Worm (Caenorhabditis elegans) whole organism, young adult: ENCODE measurements around the gene ZK418.6.
A peak's percentile ranks its signal among the peaks of the same experiment; 100 is the strongest.

Experiments used
- B0019.2 ChIP-seq: fragments of 200-800 bp; sonication (Bioruptor generic); conservative IDR thresholded peaks from 2 replicates; pipeline ENCODE4 v1.3.6; 2022; ENCODE audit warnings: missing genetic modification reagents, missing genetic modification characterization, missing compliant biosample characterization
- B0261.1 ChIP-seq: sonication (generic microtip); optimal IDR thresholded peaks from 2 replicates; lab custom pipeline; 2016; ENCODE audit warnings: mild to moderate bottlenecking, missing genetic modification characterization, moderate library complexity, missing compliant biosample characterization
- B0336.3 ChIP-seq: fragments of 200-800 bp; sonication (Bioruptor generic); IDR thresholded peaks from 2 replicates; pipeline ENCODE4 v1.3.6; 2022; ENCODE audit warnings: missing genetic modification characterization, missing compliant biosample characterization
- C06A6.2 ChIP-seq: fragments of 200-800 bp; sonication (Bioruptor generic); conservative IDR thresholded peaks from 2 replicates; pipeline ENCODE4 v1.3.6; 2022; ENCODE audit warnings: missing genetic modification characterization, missing compliant biosample characterization
- F39B2.1 ChIP-seq: fragments of 200-800 bp; sonication (Bioruptor generic); IDR thresholded peaks from 2 replicates; pipeline ENCODE4 v1.3.6; 2022; ENCODE audit warnings: missing genetic modification reagents, missing genetic modification characterization, missing compliant biosample characterization
- F52B5.7 ChIP-seq: sonication (generic microtip); optimal IDR thresholded peaks from 2 replicates; lab custom pipeline; 2016; ENCODE audit warnings: mild to moderate bottlenecking, missing genetic modification characterization, missing compliant biosample characterization
- F57A8.1 ChIP-seq: fragments of 200-800 bp; sonication (Bioruptor generic); optimal IDR thresholded peaks from 2 replicates; lab custom pipeline; 2018; ENCODE audit warnings: mild to moderate bottlenecking, missing genetic modification characterization, moderate library complexity, missing compliant biosample characterization
- T07F8.4 ChIP-seq: sonication (generic microtip); optimal IDR thresholded peaks from 2 replicates; lab custom pipeline; 2016; ENCODE audit warnings: mild to moderate bottlenecking, missing genetic modification characterization, moderate library complexity, missing compliant biosample characterization
- Y56A3A.18 ChIP-seq: fragments of 200-800 bp; sonication (Bioruptor generic); IDR thresholded peaks from 2 replicates; pipeline ENCODE4 v1.3.6; 2022; ENCODE audit warnings: missing genetic modification reagents, missing genetic modification characterization, missing compliant biosample characterization
- Y79H2A.3 ChIP-seq: fragments of 200-800 bp; sonication (Bioruptor generic); conservative IDR thresholded peaks from 2 replicates; pipeline ENCODE4 v1.3.6; 2022; ENCODE audit warnings: missing genetic modification reagents, missing genetic modification characterization, missing compliant biosample characterization
- ama-1 ChIP-seq, 3 experiments: fragments of 150-350 bp in 1 of 3; sonication (generic microtip) in 2 of 3; optimal IDR thresholded peaks; 2 replicates each; lab custom pipeline; 2014 to 2018; ENCODE audit warnings: missing biosample characterization in 2 of 3, missing genetic modification characterization in 2 of 3, missing genetic modification reagents in 2 of 3
- aptf-2 ChIP-seq: fragments of 200-800 bp; sonication (Bioruptor generic); conservative IDR thresholded peaks from 2 replicates; pipeline ENCODE4 v1.3.6; 2022; ENCODE audit warnings: missing genetic modification reagents, missing genetic modification characterization, missing compliant biosample characterization
- atf-7 ChIP-seq: sonication (generic microtip); optimal IDR thresholded peaks from 2 replicates; lab custom pipeline; 2017; ENCODE audit warnings: mild to moderate bottlenecking, missing genetic modification characterization, missing compliant biosample characterization
- athp-1 ChIP-seq: sonication (generic microtip); optimal IDR thresholded peaks from 2 replicates; lab custom pipeline; 2017; ENCODE audit warnings: mild to moderate bottlenecking, missing genetic modification characterization, missing compliant biosample characterization
- attf-5 ChIP-seq: fragments of 200-800 bp; sonication (Bioruptor generic); optimal IDR thresholded peaks from 2 replicates; lab custom pipeline; 2018; ENCODE audit warnings: mild to moderate bottlenecking, missing genetic modification characterization, missing compliant biosample characterization
- bed-1 ChIP-seq: fragments of 200-800 bp; sonication (Bioruptor generic); IDR thresholded peaks from 2 replicates; pipeline ENCODE4 v1.3.6; 2022; ENCODE audit warnings: missing genetic modification reagents, missing genetic modification characterization, missing compliant biosample characterization
- bed-2 ChIP-seq: fragments of 200-800 bp; sonication (Bioruptor generic); IDR thresholded peaks from 2 replicates; pipeline ENCODE4 v1.3.6; 2022; ENCODE audit warnings: missing genetic modification reagents, missing genetic modification characterization, missing compliant biosample characterization
- ceh-58 ChIP-seq: fragments of 200-800 bp; sonication (Bioruptor generic); IDR thresholded peaks from 2 replicates; pipeline ENCODE4 v1.3.6; 2022; ENCODE audit warnings: missing genetic modification characterization, missing compliant biosample characterization
- ceh-79 ChIP-seq: sonication (generic microtip); optimal IDR thresholded peaks from 2 replicates; lab custom pipeline; 2017; ENCODE audit warnings: mild to moderate bottlenecking, missing genetic modification characterization, missing compliant biosample characterization
- ceh-91 ChIP-seq: fragments of 200-800 bp; sonication (Bioruptor generic); IDR thresholded peaks from 2 replicates; pipeline ENCODE4 v1.3.6; 2022; ENCODE audit warnings: missing genetic modification reagents, missing genetic modification characterization, missing compliant biosample characterization
- dox-1 ChIP-seq: fragments of 200-800 bp; sonication (Bioruptor generic); IDR thresholded peaks from 2 replicates; pipeline ENCODE4 v1.3.6; 2022; ENCODE audit warnings: missing genetic modification reagents, missing genetic modification characterization, missing compliant biosample characterization
- dpff-1 ChIP-seq: sonication (generic microtip); optimal IDR thresholded peaks from 2 replicates; lab custom pipeline; 2017; ENCODE audit warnings: mild to moderate bottlenecking, missing genetic modification characterization, missing compliant biosample characterization
- dpl-1 ChIP-seq: fragments of 150-350 bp; optimal IDR thresholded peaks from 2 replicates; lab custom pipeline; 2014; ENCODE audit warnings: missing biosample characterization, missing genetic modification reagents, missing genetic modification characterization
- efl-1 ChIP-seq: fragments of 150-350 bp; optimal IDR thresholded peaks from 2 replicates; lab custom pipeline; 2014; ENCODE audit warnings: missing biosample characterization, missing genetic modification reagents, missing genetic modification characterization
- egrh-3 ChIP-seq: fragments of 200-800 bp; sonication (Bioruptor generic); IDR thresholded peaks from 2 replicates; pipeline ENCODE4 v1.3.6; 2022; ENCODE audit warnings: missing genetic modification reagents, missing genetic modification characterization, missing compliant biosample characterization
- him-1 ChIP-seq: sonication (generic microtip); optimal IDR thresholded peaks from 2 replicates; lab custom pipeline; 2016; ENCODE audit warnings: missing genotype, missing genetic modification reagents, missing genetic modification characterization, missing compliant biosample characterization
- hlh-26 ChIP-seq: fragments of 200-800 bp; sonication (Bioruptor generic); conservative IDR thresholded peaks from 2 replicates; pipeline ENCODE4 v1.3.6; 2022; ENCODE audit warnings: missing genetic modification reagents, missing genetic modification characterization, missing compliant biosample characterization
- hsf-1 ChIP-seq: fragments of 200-800 bp; sonication (Bioruptor generic); IDR thresholded peaks from 2 replicates; pipeline ENCODE4 v1.3.6; 2022; ENCODE audit warnings: missing genetic modification reagents, missing genetic modification characterization, missing compliant biosample characterization
- lag-1 ChIP-seq: fragments of 200-800 bp; sonication (Bioruptor generic); IDR thresholded peaks from 2 replicates; pipeline ENCODE4 v1.3.6; 2022; ENCODE audit warnings: missing genetic modification reagents, missing genetic modification characterization, missing compliant biosample characterization
- let-607 ChIP-seq, 2 experiments: fragments of 200-800 bp in 1 of 2; sonication (Bioruptor generic) in 1 of 2; sonication (generic microtip) in 1 of 2; optimal IDR thresholded peaks; 2 replicates each; lab custom pipeline; 2016 to 2018; ENCODE audit warnings: mild to moderate bottlenecking in 2 of 2, missing compliant biosample characterization in 2 of 2, missing genetic modification characterization in 2 of 2, moderate library complexity in 2 of 2, missing genotype in 1 of 2
- lin-54 ChIP-seq: fragments of 200-800 bp; sonication (Bioruptor generic); optimal IDR thresholded peaks from 2 replicates; lab custom pipeline; 2018; ENCODE audit warnings: mild to moderate bottlenecking, missing genetic modification characterization, missing compliant biosample characterization
- lsl-1 ChIP-seq: fragments of 200-800 bp; sonication (Bioruptor generic); optimal IDR thresholded peaks from 2 replicates; lab custom pipeline; 2018; ENCODE audit warnings: mild to moderate bottlenecking, missing genetic modification characterization, moderate library complexity, missing compliant biosample characterization
- lsy-27 ChIP-seq: sonication (generic microtip); optimal IDR thresholded peaks from 2 replicates; lab custom pipeline; 2017; ENCODE audit warnings: missing genetic modification characterization, mild to moderate bottlenecking, missing compliant biosample characterization, antibody characterized with exemption, missing genotype, borderline replicate concordance; ENCODE audit not compliant: insufficient read depth
- madf-3 ChIP-seq: fragments of 200-800 bp; sonication (Bioruptor generic); IDR thresholded peaks from 2 replicates; pipeline ENCODE4 v1.3.6; 2022; ENCODE audit warnings: missing genetic modification reagents, missing genetic modification characterization, missing compliant biosample characterization
- mel-28 ChIP-seq: sonication (generic microtip); optimal IDR thresholded peaks from 2 replicates; lab custom pipeline; 2016; ENCODE audit warnings: borderline replicate concordance, mild to moderate bottlenecking, missing genetic modification characterization, missing compliant biosample characterization
- nfya-2 ChIP-seq: fragments of 200-800 bp; sonication (Bioruptor generic); IDR thresholded peaks from 2 replicates; pipeline ENCODE4 v1.3.6; 2022; ENCODE audit warnings: missing genetic modification reagents, missing genetic modification characterization, missing compliant biosample characterization
- nfyb-1 ChIP-seq: fragments of 200-800 bp; sonication (Bioruptor generic); IDR thresholded peaks from 2 replicates; pipeline ENCODE4 v1.3.6; 2022; ENCODE audit warnings: missing genetic modification reagents, missing genetic modification characterization, missing compliant biosample characterization
- nhr-90 ChIP-seq: sonication (generic microtip); optimal IDR thresholded peaks from 2 replicates; lab custom pipeline; 2016; ENCODE audit warnings: missing genotype, mild to moderate bottlenecking, missing genetic modification characterization, missing compliant biosample characterization
- sea-2 ChIP-seq: fragments of 200-800 bp; sonication (Bioruptor generic); IDR thresholded peaks from 2 replicates; pipeline ENCODE4 v1.3.6; 2022; ENCODE audit warnings: missing genetic modification characterization, missing compliant biosample characterization
- snpc-1.3 ChIP-seq: sonication (generic microtip); optimal IDR thresholded peaks from 2 replicates; lab custom pipeline; 2017; ENCODE audit warnings: missing genetic modification characterization, mild to moderate bottlenecking, missing compliant biosample characterization, antibody characterized with exemption, moderate library complexity, missing genotype, missing genetic modification reagents; ENCODE audit not compliant: insufficient read depth
- snpc-4 ChIP-seq, 5 experiments: fragments of 150-350 bp in 1 of 5; sonication (generic microtip) in 4 of 5; optimal IDR thresholded peaks; 2 replicates each; lab custom pipeline; 2014 to 2018; ENCODE audit warnings: missing genetic modification characterization in 5 of 5, missing biosample characterization in 3 of 5, antibody characterized with exemption in 2 of 5, mild to moderate bottlenecking in 2 of 5, missing compliant biosample characterization in 2 of 5, missing genotype in 2 of 5, moderate library complexity in 2 of 5, missing genetic modification reagents in 1 of 5
- unc-130 ChIP-seq: sonication (generic microtip); optimal IDR thresholded peaks from 2 replicates; lab custom pipeline; 2016; ENCODE audit warnings: missing genetic modification reagents, missing genetic modification characterization, missing compliant biosample characterization
- xnd-1 ChIP-seq: sonication (generic microtip); optimal IDR thresholded peaks from 2 replicates; lab custom pipeline; 2016; ENCODE audit warnings: missing genotype, missing genetic modification reagents, missing genetic modification characterization, missing compliant biosample characterization
- ztf-6 ChIP-seq: fragments of 200-800 bp; sonication (Bioruptor generic); IDR thresholded peaks from 2 replicates; pipeline ENCODE4 v1.3.6; 2022; ENCODE audit warnings: missing genetic modification reagents, missing genetic modification characterization, missing compliant biosample characterization

ZK418.6 gene

DNA sequence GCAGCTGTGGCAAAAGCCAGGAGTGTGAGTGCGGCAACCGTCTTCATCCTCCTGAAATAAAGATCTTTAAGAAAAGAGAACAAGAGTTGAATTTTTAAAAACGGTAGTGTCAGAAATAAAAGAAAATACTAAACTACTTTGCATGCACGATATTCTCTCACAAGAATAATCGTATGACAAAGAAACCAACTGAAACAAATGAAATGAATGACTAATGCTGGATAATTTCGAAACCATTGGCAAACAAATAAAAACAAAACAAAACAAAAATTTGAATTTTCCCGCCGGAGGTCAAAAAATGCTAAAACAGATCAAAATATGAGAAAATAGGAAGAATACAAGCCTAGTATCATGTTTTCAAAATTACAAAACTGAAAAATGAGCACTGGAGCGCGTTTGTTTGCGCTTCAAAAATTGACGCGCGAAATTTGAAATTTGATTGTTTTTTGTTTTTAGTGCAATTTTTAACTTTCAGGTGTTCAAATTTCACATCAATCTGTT lies 25.4 kb upstream of the ZK418.6 start, which contains the start of gene cpg-2 (continued):
- TF ChIP-seq athp-1 (tag; lab: Kevin White, UChicago), result peak; percentile 20
- no peak for TF ChIP-seq dpff-1 (tag; lab: Kevin White, UChicago)
- TF ChIP-seq dox-1 (GFP tag; lab: Robert Waterston, UW), result peak; percentile 77; the same call in 1 of the 2 replicates
- no peak for TF ChIP-seq bed-2 (GFP tag; lab: Robert Waterston, UW)
- TF ChIP-seq hlh-26, result no peak
- TF ChIP-seq unc-130 (GFP tag; lab: Kevin White, UChicago), result peak; percentile 94
- peak; percentile 80 for TF ChIP-seq B0019.2
- TF ChIP-seq ztf-6 (GFP tag; lab: Robert Waterston, UW), result no peak
- TF ChIP-seq aptf-2, result no peak
- TF ChIP-seq B0336.3 (GFP tag; lab: Robert Waterston, UW), result peak; percentile 79
- no peak for TF ChIP-seq ceh-58 (GFP tag; lab: Robert Waterston, UW)
- no peak for TF ChIP-seq B0261.1
- TF ChIP-seq snpc-1.3, result peak; percentile 89
- TF ChIP-seq lin-54 (GFP tag; lab: Kevin White, UChicago), result peak; percentile 96
- peak; percentile 88 for TF ChIP-seq lsl-1 (GFP tag; lab: Kevin White, UChicago)
- no peak for TF ChIP-seq mel-28
- peak; percentile 97 for TF ChIP-seq xnd-1
- peak; percentile 99 for TF ChIP-seq efl-1
- 0 out of 2 replicates have a peak, but pooled peaks have one; percentile 67 for TF ChIP-seq Y79H2A.3 (GFP tag; lab: Robert Waterston, UW)
- no peak for TF ChIP-seq attf-5 (GFP tag; lab: Kevin White, UChicago)
- no peak for TF ChIP-seq C06A6.2 (GFP tag; lab: Robert Waterston, UW)
- TF ChIP-seq F39B2.1 (GFP tag; lab: Robert Waterston, UW), result no peak
- TF ChIP-seq F52B5.7 (tag; lab: Kevin White, UChicago), result no peak
- TF ChIP-seq nfyb-1 (GFP tag; lab: Robert Waterston, UW), result peak; percentile 57; the same call in 1 of the 2 replicates
- TF ChIP-seq ceh-91 (GFP tag; lab: Robert Waterston, UW), result peak; percentile 98
- TF ChIP-seq hsf-1, result peak; percentile 86
- no peak for TF ChIP-seq T07F8.4 (tag; lab: Kevin White, UChicago)
- peak; percentile 62 for TF ChIP-seq him-1 (tag; lab: Kevin White, UChicago)
- no peak for TF ChIP-seq lag-1
- TF ChIP-seq atf-7 (tag; lab: Kevin White, UChicago), result no peak
- no peak for TF ChIP-seq egrh-3 (GFP tag; lab: Robert Waterston, UW)
- TF ChIP-seq lsy-27 (tag; lab: Kevin White, UChicago), result no peak
- TF ChIP-seq madf-3 (GFP tag; lab: Robert Waterston, UW), result peak; percentile 91
- TF ChIP-seq nhr-90 (tag; lab: Kevin White, UChicago), result no peak
- TF ChIP-seq ceh-79 (tag; lab: Kevin White, UChicago), result no peak
- no peak for TF ChIP-seq nfya-2
- TF ChIP-seq bed-1 (GFP tag; lab: Robert Waterston, UW), result no peak
- TF ChIP-seq dpl-1, result peak; percentile 95
- TF ChIP-seq ama-1 (optimal IDR thresholded peaks at IDR 0.05; lab: Kevin White, UChicago), result no peak
- peak in 1 of 2 experiments; percentile 7 for TF ChIP-seq ama-1 (GFP tag; optimal IDR thresholded peaks at IDR 0.05; lab: Kevin White, UChicago)
- TF ChIP-seq let-607 (tag; optimal IDR thresholded peaks at IDR 0.05; lab: Kevin White, UChicago), result no peak
- TF ChIP-seq sea-2 (GFP tag; lab: Robert Waterston, UW), result no peak
- TF ChIP-seq Y56A3A.18 (GFP tag; lab: Robert Waterston, UW), result no peak
- peak; percentile 58 for TF ChIP-seq snpc-4 (GFP tag; optimal IDR thresholded peaks at IDR 0.05; lab: Kevin White, UChicago)
- TF ChIP-seq snpc-4 (tag; optimal IDR thresholded peaks at IDR 0.05; lab: Kevin White, UChicago), result peak in 3 of 4 experiments; percentile 11 to 62 (median 55)
- TF ChIP-seq F57A8.1 (GFP tag; lab: Kevin White, UChicago), result no peak
